Worm (Caenorhabditis elegans) whole organism, L1 larva: ENCODE results near the gene unc-9.

Source experiments
- C16A3.4 ChIP-seq: fragments of 150-350 bp; optimal IDR thresholded peaks from 2 replicates; lab custom pipeline; 2014; ENCODE audit warnings: missing biosample characterization, missing genetic modification characterization
- F16B12.6 ChIP-seq: fragments of 150-350 bp; optimal IDR thresholded peaks from 2 replicates; lab custom pipeline; 2014; ENCODE audit warnings: missing biosample characterization, missing genetic modification characterization
- Y116A8C.19 ChIP-seq: sonication (generic microtip); optimal IDR thresholded peaks from 2 replicates; lab custom pipeline; 2016; ENCODE audit warnings: missing compliant biosample characterization, missing genetic modification characterization, borderline replicate concordance
- aha-1 ChIP-seq: fragments of 150-350 bp; optimal IDR thresholded peaks from 2 replicates; lab custom pipeline; 2014; ENCODE audit warnings: missing biosample characterization, missing genetic modification characterization
- alr-1 ChIP-seq: fragments of 200-800 bp; sonication (Bioruptor generic); optimal IDR thresholded peaks from 2 replicates; lab custom pipeline; 2018; ENCODE audit warnings: borderline replicate concordance, mild to moderate bottlenecking, missing genetic modification characterization, missing compliant biosample characterization
- aly-2 ChIP-seq: fragments of 150-350 bp; optimal IDR thresholded peaks from 2 replicates; lab custom pipeline; 2014; ENCODE audit warnings: missing biosample characterization, missing genetic modification characterization
- ama-1 ChIP-seq: fragments of 150-350 bp; optimal IDR thresholded peaks from 2 replicates; lab custom pipeline; 2014
- blmp-1 ChIP-seq: fragments of 150-350 bp; optimal IDR thresholded peaks from 2 replicates; lab custom pipeline; 2014; ENCODE audit warnings: missing biosample characterization, missing genetic modification characterization
- ceh-8 ChIP-seq: fragments of 200-800 bp; sonication (Bioruptor generic); optimal IDR thresholded peaks from 2 replicates; lab custom pipeline; 2018; ENCODE audit warnings: mild to moderate bottlenecking, missing genetic modification characterization, moderate library complexity, missing compliant biosample characterization
- ceh-82 ChIP-seq, 3 experiments: fragments of 150-350 bp in 1 of 3; sonication (generic microtip) in 2 of 3; optimal IDR thresholded peaks; 2 replicates each; lab custom pipeline; 2014 to 2017; ENCODE audit warnings: missing biosample characterization in 3 of 3, missing genetic modification characterization in 3 of 3
- ceh-90 ChIP-seq: sonication (generic microtip); optimal IDR thresholded peaks from 2 replicates; lab custom pipeline; 2016; ENCODE audit warnings: missing genetic modification characterization, missing compliant biosample characterization
- dpl-1 ChIP-seq, 3 experiments: fragments of 150-350 bp in 2 of 3; sonication (generic microtip) in 1 of 3; optimal IDR thresholded peaks; 2 replicates each; lab custom pipeline; 2014 to 2017; ENCODE audit warnings: missing biosample characterization in 3 of 3, missing genetic modification characterization in 3 of 3, missing genetic modification reagents in 3 of 3
- dsc-1 ChIP-seq: sonication (generic microtip); optimal IDR thresholded peaks from 2 replicates; lab custom pipeline; 2016; ENCODE audit warnings: mild to moderate bottlenecking, missing genetic modification characterization, missing compliant biosample characterization
- efl-1 ChIP-seq, 4 experiments: fragments of 150-350 bp; optimal IDR thresholded peaks in 3 of 4; peaks in 1 of 4; 1 replicate in 1 of 4; 2 replicates in 3 of 4; lab custom pipeline; 2014; ENCODE audit warnings: missing biosample characterization in 2 of 4, missing genetic modification characterization in 2 of 4, missing genetic modification reagents in 2 of 4
- elt-2 ChIP-seq: sonication (generic microtip); optimal IDR thresholded peaks from 2 replicates; lab custom pipeline; 2016; ENCODE audit warnings: missing genetic modification characterization, mild to moderate bottlenecking, inconsistent platforms, missing compliant biosample characterization, missing genetic modification reagents
- ets-5 ChIP-seq: fragments of 200-800 bp; sonication (Bioruptor generic); IDR thresholded peaks from 2 replicates; pipeline ENCODE4 v1.3.6; 2022; ENCODE audit warnings: missing genetic modification characterization, missing compliant biosample characterization
- fkh-10 ChIP-seq: sonication (generic microtip); optimal IDR thresholded peaks from 2 replicates; lab custom pipeline; 2017; ENCODE audit warnings: missing biosample characterization, missing genetic modification reagents, missing genetic modification characterization
- fkh-8 ChIP-seq: sonication (generic microtip); optimal IDR thresholded peaks from 2 replicates; lab custom pipeline; 2016; ENCODE audit warnings: mild to moderate bottlenecking, missing genetic modification characterization, missing compliant biosample characterization
- fos-1 ChIP-seq: fragments of 150-350 bp; optimal IDR thresholded peaks from 2 replicates; lab custom pipeline; 2014; ENCODE audit warnings: missing biosample characterization, missing genetic modification characterization
- grh-1 ChIP-seq: fragments of 200-800 bp; sonication (Bioruptor generic); IDR thresholded peaks from 2 replicates; pipeline ENCODE4 v1.3.6; 2022; ENCODE audit warnings: missing genetic modification reagents, missing genetic modification characterization, missing compliant biosample characterization
- hlh-17 ChIP-seq: fragments of 200-800 bp; sonication (Bioruptor generic); optimal IDR thresholded peaks from 2 replicates; lab custom pipeline; 2018; ENCODE audit warnings: missing genetic modification characterization, mild to moderate bottlenecking, missing compliant biosample characterization, moderate library complexity, borderline replicate concordance
- isw-1 ChIP-seq: fragments of 200-800 bp; sonication (Bioruptor generic); IDR thresholded peaks from 2 replicates; pipeline ENCODE4 v1.3.6; 2022; ENCODE audit warnings: missing genetic modification characterization, missing compliant biosample characterization
- jun-1 ChIP-seq: fragments of 150-350 bp; optimal IDR thresholded peaks from 2 replicates; lab custom pipeline; 2014; ENCODE audit warnings: missing biosample characterization, missing genetic modification reagents, missing genetic modification characterization
- lin-14 ChIP-seq: fragments of 200-800 bp; sonication (Bioruptor generic); optimal IDR thresholded peaks from 2 replicates; lab custom pipeline; 2018; ENCODE audit warnings: mild to moderate bottlenecking, missing genetic modification characterization, moderate library complexity, missing compliant biosample characterization
- lin-15B ChIP-seq: fragments of 150-350 bp; sonication (generic microtip); optimal IDR thresholded peaks from 3 replicates; lab custom pipeline; 2014; ENCODE audit warnings: missing biosample characterization, missing genetic modification characterization
- lin-35 ChIP-seq, 2 experiments: fragments of 150-350 bp; optimal IDR thresholded peaks; 2 replicates each; lab custom pipeline; 2014; ENCODE audit warnings: missing biosample characterization in 2 of 2, missing genetic modification characterization in 2 of 2, missing genetic modification reagents in 2 of 2
- lir-3 ChIP-seq: sonication (generic microtip); optimal IDR thresholded peaks from 2 replicates; lab custom pipeline; 2016; ENCODE audit warnings: mild to moderate bottlenecking, missing genetic modification characterization, moderate library complexity, missing compliant biosample characterization; ENCODE audit not compliant: poor library complexity
- lsy-2 ChIP-seq, 2 experiments: fragments of 150-350 bp; optimal IDR thresholded peaks; 2 replicates each; lab custom pipeline; 2014; ENCODE audit warnings: missing biosample characterization in 2 of 2, missing genetic modification characterization in 2 of 2
- mab-9 ChIP-seq: fragments of 200-800 bp; sonication (Bioruptor generic); IDR thresholded peaks from 2 replicates; pipeline ENCODE4 v1.3.6; 2022; ENCODE audit warnings: missing genetic modification reagents, missing genetic modification characterization, missing compliant biosample characterization
- mep-1 ChIP-seq: fragments of 150-350 bp; optimal IDR thresholded peaks from 2 replicates; lab custom pipeline; 2014; ENCODE audit warnings: missing biosample characterization, missing genetic modification characterization
- nhr-11 ChIP-seq: fragments of 150-350 bp; optimal IDR thresholded peaks from 2 replicates; lab custom pipeline; 2014; ENCODE audit warnings: missing biosample characterization, missing genetic modification characterization
- nhr-12 ChIP-seq: sonication (generic microtip); optimal IDR thresholded peaks from 2 replicates; lab custom pipeline; 2017; ENCODE audit warnings: missing biosample characterization, missing genetic modification characterization
- nhr-20 ChIP-seq: sonication (generic microtip); optimal IDR thresholded peaks from 2 replicates; lab custom pipeline; 2016; ENCODE audit warnings: mild to moderate bottlenecking, missing genetic modification characterization, missing compliant biosample characterization
- nhr-71 ChIP-seq: sonication (generic microtip); optimal IDR thresholded peaks from 2 replicates; lab custom pipeline; 2016; ENCODE audit warnings: mild to moderate bottlenecking, missing genetic modification characterization, moderate library complexity, missing compliant biosample characterization
- nhr-84 ChIP-seq: sonication (generic microtip); optimal IDR thresholded peaks from 2 replicates; lab custom pipeline; 2017; ENCODE audit warnings: missing biosample characterization, missing genetic modification characterization
- nhr-85 ChIP-seq: sonication (generic microtip); peaks from one replicate; lab custom pipeline; 2016; ENCODE audit warnings: missing genetic modification characterization, inconsistent platforms, missing compliant biosample characterization
- pqm-1 ChIP-seq: sonication (generic microtip); optimal IDR thresholded peaks from 3 replicates; lab custom pipeline; 2017; ENCODE audit warnings: missing biosample characterization, missing genetic modification characterization
- sup-37 ChIP-seq: fragments of 200-800 bp; sonication (Bioruptor generic); optimal IDR thresholded peaks from 2 replicates; lab custom pipeline; 2018; ENCODE audit warnings: mild to moderate bottlenecking, missing genetic modification characterization, missing compliant biosample characterization
- swsn-7 ChIP-seq: sonication (generic microtip); optimal IDR thresholded peaks from 2 replicates; lab custom pipeline; 2016; ENCODE audit warnings: missing genetic modification characterization, missing compliant biosample characterization
- tlp-1 ChIP-seq: fragments of 150-350 bp; optimal IDR thresholded peaks from 2 replicates; lab custom pipeline; 2014; ENCODE audit warnings: missing biosample characterization, missing genetic modification characterization
- unc-130 ChIP-seq: fragments of 150-350 bp; optimal IDR thresholded peaks from 2 replicates; lab custom pipeline; 2017; ENCODE audit warnings: missing biosample characterization, missing genetic modification characterization, inconsistent platforms
- unc-30 ChIP-seq: sonication (generic microtip); optimal IDR thresholded peaks from 2 replicates; lab custom pipeline; 2017; ENCODE audit warnings: missing biosample characterization, missing genetic modification characterization
- unc-62 ChIP-seq: fragments of 150-350 bp; optimal IDR thresholded peaks from 2 replicates; lab custom pipeline; 2014; ENCODE audit warnings: missing biosample characterization, missing genetic modification reagents, missing genetic modification characterization
- zag-1 ChIP-seq: fragments of 150-350 bp; optimal IDR thresholded peaks from 2 replicates; lab custom pipeline; 2014; ENCODE audit warnings: missing biosample characterization, missing genetic modification characterization
- ztf-4 ChIP-seq: fragments of 150-350 bp; optimal IDR thresholded peaks from 2 replicates; lab custom pipeline; 2014; ENCODE audit warnings: missing biosample characterization, missing genetic modification characterization

The unc-9 gene

ce11 chrX:13220609-13221008 is 19.0 kb downstream of the unc-9 start (continued):
- TF ChIP-seq tlp-1 (no peak), alr-1 (tag; lab: Kevin White, UChicago) (no peak), nhr-20 (tag; lab: Kevin White, UChicago) (peak; percentile 5), nhr-12 (tag; lab: Kevin White, UChicago) (no peak), lin-15B (tag; lab: Kevin White, UChicago) (no peak), fkh-10 (GFP tag; lab: Kevin White, UChicago) (no peak), unc-130 (tag; lab: Kevin White, UChicago) (peak; percentile 36), jun-1 (tag; lab: Kevin White, UChicago) (no peak), aha-1 (no peak), unc-62 (GFP tag; lab: Kevin White, UChicago) (no peak), grh-1 (no peak), lsy-2 (tag; optimal IDR thresholded peaks at IDR 0.05; lab: Kevin White, UChicago) (peak in 1 of 2 experiments; percentile 40), aly-2 (tag; lab: Kevin White, UChicago) (no peak), ztf-4 (tag; lab: Kevin White, UChicago) (no peak), mab-9 (no peak), elt-2 (no peak), nhr-85 (tag; lab: Kevin White, UChicago) (no peak), ceh-82 (tag; optimal IDR thresholded peaks at IDR 0.05; lab: Kevin White, UChicago) (no peak), dpl-1 (GFP tag; optimal IDR thresholded peaks at IDR 0.05; lab: Kevin White, UChicago) (no peak), C16A3.4 (tag; lab: Kevin White, UChicago) (no peak), nhr-11 (tag; lab: Kevin White, UChicago) (no peak), lir-3 (no peak), ama-1 (no peak), F16B12.6 (tag; lab: Kevin White, UChicago) (no peak), unc-30 (no peak), swsn-7 (no peak), zag-1 (tag; lab: Kevin White, UChicago) (no peak), nhr-71 (tag; lab: Kevin White, UChicago) (peak; percentile 59), lin-35 (GFP tag; optimal IDR thresholded peaks at IDR 0.05; lab: Kevin White, UChicago) (peak in 1 of 2 experiments; percentile 0), hlh-17 (GFP tag; lab: Kevin White, UChicago) (no peak), mep-1 (tag; lab: Kevin White, UChicago) (no peak), ets-5 (no peak), Y116A8C.19 (tag; lab: Kevin White, UChicago) (no peak), nhr-84 (tag; lab: Kevin White, UChicago) (no peak), ceh-90 (no peak), ceh-8 (no peak)
- TF ChIP-seq, all 84 proteins: peak for 9

ce11 chrX:13221357-13221756 is 19.8 kb downstream of the unc-9 start, which contains the start of gene asp-4:
Gene asp-4, minus strand, starts transcription at chrX:13221462.
- TF ChIP-seq blmp-1 (peak; percentile 40), mab-9 (0 out of 2 replicates have a peak, but pooled peaks have one; percentile 14), pqm-1 (tag; lab: Kevin White, UChicago) (no peak), lin-14 (GFP tag; lab: Kevin White, UChicago) (peak; percentile 39), nhr-85 (tag; lab: Kevin White, UChicago) (peak; percentile 69), mep-1 (tag; lab: Kevin White, UChicago) (peak; percentile 37)
- TF ChIP-seq, all 84 proteins: peak for 5

ce11 chrX:13223437-13223836 is 21.9 kb downstream of the unc-9 start, which contains the start of gene skr-20:
Gene skr-20, minus strand, starts transcription at chrX:13223537.
- TF ChIP-seq ztf-4 (tag; lab: Kevin White, UChicago) (no peak), dsc-1 (tag; lab: Kevin White, UChicago) (no peak), fos-1 (tag; lab: Kevin White, UChicago) (no peak), isw-1 (GFP tag; lab: Robert Waterston, UW) (no peak), elt-2 (no peak), fkh-8 (no peak), efl-1 (optimal IDR thresholded peaks at IDR 0.05; lab: Kevin White, UChicago) (no peak), efl-1 (GFP tag; optimal IDR thresholded peaks at IDR 0.05 in 1 of 2; lab: Kevin White, UChicago) (no peak), sup-37 (no peak), ceh-82 (tag; optimal IDR thresholded peaks at IDR 0.05; lab: Kevin White, UChicago) (no peak)
